Fruit fly (Drosophila melanogaster) whole organism, embryonic: ENCODE results near the gene Sam-S.

Source experiments
- BEAF-32 ChIP-seq: fragments of 200-800 bp; sonication (Bioruptor generic); optimal IDR thresholded peaks from 3 replicates; lab custom pipeline; 2017; ENCODE audit warnings: missing biosample characterization, missing genetic modification characterization, mild to moderate bottlenecking, moderate library complexity, missing genetic modification reagents
- CG10147 ChIP-seq: fragments of 200-800 bp; sonication (Bioruptor generic); optimal IDR thresholded peaks from 2 replicates; lab custom pipeline; 2019; ENCODE audit warnings: missing biosample characterization, mild to moderate bottlenecking, missing genetic modification characterization, moderate library complexity
- CG12219 ChIP-seq: fragments of 200-800 bp; sonication (Bioruptor generic); optimal IDR thresholded peaks from 3 replicates; lab custom pipeline; 2018; ENCODE audit warnings: missing biosample characterization, mild to moderate bottlenecking, missing genetic modification characterization
- CG12299 ChIP-seq: fragments of 200-800 bp; sonication (Bioruptor generic); optimal IDR thresholded peaks from 2 replicates; lab custom pipeline; 2018; ENCODE audit warnings: missing biosample characterization, mild to moderate bottlenecking, missing genetic modification characterization
- CG1233 ChIP-seq: fragments of 200-800 bp; sonication (Bioruptor generic); optimal IDR thresholded peaks from 4 replicates; lab custom pipeline; 2018; ENCODE audit warnings: missing biosample characterization, mild to moderate bottlenecking, missing genetic modification characterization
- CG12659 ChIP-seq: fragments of 200-800 bp; sonication (Bioruptor generic); optimal IDR thresholded peaks from 3 replicates; lab custom pipeline; 2017; ENCODE audit warnings: mild to moderate bottlenecking, missing biosample characterization, missing genetic modification reagents, missing genetic modification characterization
- CG13296 ChIP-seq: fragments of 200-800 bp; sonication (Bioruptor generic); optimal IDR thresholded peaks from 3 replicates; lab custom pipeline; 2018; ENCODE audit warnings: missing biosample characterization, mild to moderate bottlenecking, missing genetic modification characterization
- CG1602 ChIP-seq: fragments of 200-800 bp; sonication (Bioruptor generic); optimal IDR thresholded peaks from 3 replicates; lab custom pipeline; 2016; ENCODE audit warnings: missing biosample characterization, missing genetic modification characterization
- CG17385 ChIP-seq: fragments of 200-800 bp; sonication (Bioruptor generic); optimal IDR thresholded peaks from 3 replicates; lab custom pipeline; 2018; ENCODE audit warnings: missing biosample characterization, mild to moderate bottlenecking, missing genetic modification characterization
- CG17568 ChIP-seq: fragments of 200-800 bp; sonication (Bioruptor generic); optimal IDR thresholded peaks from 2 replicates; lab custom pipeline; 2018; ENCODE audit warnings: missing biosample characterization, mild to moderate bottlenecking, missing genetic modification characterization, moderate library complexity
- CG2129 ChIP-seq: fragments of 200-800 bp; sonication (Bioruptor generic); IDR thresholded peaks from 2 replicates; pipeline ENCODE4 v1.3.6; 2022; ENCODE audit warnings: missing biosample characterization, missing genetic modification characterization; ENCODE audit not compliant: partially characterized antibody
- CG3407 ChIP-seq: fragments of 200-800 bp; sonication (Bioruptor generic); optimal IDR thresholded peaks from 2 replicates; lab custom pipeline; 2018; ENCODE audit warnings: missing biosample characterization, mild to moderate bottlenecking, missing genetic modification characterization
- CG34422 ChIP-seq: fragments of 200-800 bp; sonication (Bioruptor generic); IDR thresholded peaks from 3 replicates; pipeline ENCODE4 v1.3.6; 2022; ENCODE audit warnings: missing biosample characterization, missing genetic modification characterization
- CG4424 ChIP-seq: fragments of 200-800 bp; sonication (Bioruptor generic); optimal IDR thresholded peaks from 3 replicates; lab custom pipeline; 2016; ENCODE audit warnings: missing biosample characterization, missing genetic modification characterization
- CG5245 ChIP-seq: fragments of 200-800 bp; sonication (Bioruptor generic); optimal IDR thresholded peaks from 3 replicates; lab custom pipeline; 2016; ENCODE audit warnings: missing biosample characterization, missing genetic modification characterization
- CG6254 ChIP-seq: fragments of 200-800 bp; sonication (Bioruptor generic); optimal IDR thresholded peaks from 3 replicates; lab custom pipeline; 2017; ENCODE audit warnings: mild to moderate bottlenecking, missing biosample characterization, missing genetic modification reagents, missing genetic modification characterization
- CG6272 ChIP-seq: fragments of 200-800 bp; sonication (Bioruptor generic); IDR thresholded peaks from 2 replicates; pipeline ENCODE4 v1.3.6; 2022; ENCODE audit warnings: missing biosample characterization, missing genetic modification characterization
- CG7839 ChIP-seq: fragments of 200-800 bp; sonication (Bioruptor generic); optimal IDR thresholded peaks from 3 replicates; lab custom pipeline; 2018; ENCODE audit warnings: missing biosample characterization, mild to moderate bottlenecking, missing genetic modification characterization, moderate library complexity
- CG8944 ChIP-seq: fragments of 200-800 bp; sonication (Bioruptor generic); optimal IDR thresholded peaks from 3 replicates; lab custom pipeline; 2016; ENCODE audit warnings: missing biosample characterization, missing genetic modification characterization
- CHES-1-like ChIP-seq: fragments of 200-800 bp; sonication (Bioruptor generic); optimal IDR thresholded peaks from 2 replicates; lab custom pipeline; 2016; ENCODE audit warnings: missing biosample characterization, missing genetic modification characterization
- E2f1 ChIP-seq: fragments of 200-800 bp; sonication (Bioruptor generic); IDR thresholded peaks from 2 replicates; pipeline ENCODE4 v1.3.6; 2022; ENCODE audit warnings: missing biosample characterization, missing genetic modification characterization
- Ets65A ChIP-seq: fragments of 200-800 bp; sonication (Bioruptor generic); peaks from one replicate; lab custom pipeline; 2016; ENCODE audit warnings: missing biosample characterization, missing genetic modification characterization
- Gsc ChIP-seq: fragments of 200-800 bp; sonication (Bioruptor generic); IDR thresholded peaks from 2 replicates; pipeline ENCODE4 v1.3.6; 2022; ENCODE audit warnings: missing biosample characterization, missing genetic modification characterization
- H2.0 ChIP-seq: fragments of 200-800 bp; sonication (Bioruptor generic); IDR thresholded peaks from 2 replicates; pipeline ENCODE4 v1.3.6; 2022; ENCODE audit warnings: missing biosample characterization, missing genetic modification characterization
- Med ChIP-seq: fragments of 200-800 bp; sonication (Bioruptor generic); peaks from one replicate; lab custom pipeline; 2016; ENCODE audit warnings: missing biosample characterization, missing genetic modification characterization, mild to moderate bottlenecking, inconsistent platforms, moderate library complexity
- Meics ChIP-seq: fragments of 200-800 bp; sonication (Bioruptor generic); optimal IDR thresholded peaks from 2 replicates; lab custom pipeline; 2017; ENCODE audit warnings: missing biosample characterization, mild to moderate bottlenecking, missing genetic modification characterization
- Mes4 ChIP-seq: fragments of 200-800 bp; sonication (Bioruptor generic); optimal IDR thresholded peaks from 2 replicates; lab custom pipeline; 2016; ENCODE audit warnings: missing biosample characterization, missing genetic modification characterization
- Oaz ChIP-seq: fragments of 200-800 bp; sonication (Bioruptor generic); IDR thresholded peaks from 2 replicates; pipeline ENCODE4 v1.3.6; 2022; ENCODE audit warnings: missing biosample characterization, missing genetic modification characterization
- PHDP ChIP-seq: fragments of 200-800 bp; sonication (Bioruptor generic); optimal IDR thresholded peaks from 3 replicates; lab custom pipeline; 2018; ENCODE audit warnings: missing biosample characterization, mild to moderate bottlenecking, missing genetic modification characterization, moderate library complexity
- Side ChIP-seq: fragments of 200-800 bp; sonication (Bioruptor generic); optimal IDR thresholded peaks from 2 replicates; lab custom pipeline; 2016; ENCODE audit warnings: missing biosample characterization, missing genetic modification characterization
- Sox100B ChIP-seq: fragments of 200-800 bp; sonication (Bioruptor generic); optimal IDR thresholded peaks from 3 replicates; lab custom pipeline; 2018; ENCODE audit warnings: missing biosample characterization, mild to moderate bottlenecking, missing genetic modification characterization
- Ssrp ChIP-seq: fragments of 200-800 bp; sonication (Bioruptor generic); optimal IDR thresholded peaks from 2 replicates; lab custom pipeline; 2018; ENCODE audit warnings: missing biosample characterization, mild to moderate bottlenecking, missing genetic modification characterization, moderate library complexity
- Tbp ChIP-seq: fragments of >200 bp; optimal IDR thresholded peaks from 2 replicates; lab custom pipeline; 2018; ENCODE audit warnings: missing biosample characterization, missing genetic modification characterization
- ara ChIP-seq: fragments of 200-800 bp; sonication (Bioruptor generic); IDR thresholded peaks from 2 replicates; pipeline ENCODE4 v1.3.6; 2022; ENCODE audit warnings: missing biosample characterization, missing genetic modification characterization
- bcd ChIP-seq: fragments of 200-800 bp; sonication (Bioruptor generic); optimal IDR thresholded peaks from 2 replicates; lab custom pipeline; 2017; ENCODE audit warnings: missing biosample characterization, mild to moderate bottlenecking, missing genetic modification characterization
- br ChIP-seq: fragments of >200 bp; optimal IDR thresholded peaks from 2 replicates; lab custom pipeline; 2017
- chinmo ChIP-seq: fragments of 200-800 bp; sonication (Bioruptor generic); IDR thresholded peaks from 4 replicates; pipeline ENCODE4 v1.3.6; 2022; ENCODE audit warnings: missing biosample characterization, missing genetic modification characterization; ENCODE audit not compliant: partially characterized antibody
- dan ChIP-seq: fragments of 200-800 bp; sonication (Bioruptor generic); IDR thresholded peaks from 2 replicates; pipeline ENCODE4 v1.3.6; 2022; ENCODE audit warnings: missing biosample characterization, missing genetic modification characterization
- dmrt11E ChIP-seq: fragments of 200-800 bp; sonication (Bioruptor generic); optimal IDR thresholded peaks from 3 replicates; lab custom pipeline; 2018; ENCODE audit warnings: missing biosample characterization, mild to moderate bottlenecking, missing genetic modification characterization, moderate library complexity
- fd102C ChIP-seq: fragments of 200-800 bp; sonication (Bioruptor generic); optimal IDR thresholded peaks from 2 replicates; lab custom pipeline; 2018; ENCODE audit warnings: missing biosample characterization, mild to moderate bottlenecking, missing genetic modification characterization, moderate library complexity
- hkb ChIP-seq, 2 experiments: fragments of 200-800 bp in 1 of 2; fragments of >200 bp in 1 of 2; sonication (Bioruptor generic) in 1 of 2; IDR thresholded peaks in 1 of 2; optimal IDR thresholded peaks in 1 of 2; 2 replicates each; pipeline versions ENCODE4 v1.3.6 to Lab custom; 2017 to 2022; ENCODE audit warnings: missing biosample characterization in 1 of 2, missing genetic modification characterization in 1 of 2
- ind ChIP-seq: fragments of 200-800 bp; sonication (Bioruptor generic); optimal IDR thresholded peaks from 3 replicates; lab custom pipeline; 2016; ENCODE audit warnings: missing biosample characterization, missing genetic modification characterization
- jumu ChIP-seq: fragments of 200-800 bp; sonication (Bioruptor generic); optimal IDR thresholded peaks from 3 replicates; lab custom pipeline; 2016; ENCODE audit warnings: missing biosample characterization, missing genetic modification characterization
- lmd ChIP-seq: fragments of 200-800 bp; sonication (Bioruptor generic); IDR thresholded peaks from 2 replicates; pipeline ENCODE4 v1.3.6; 2022; ENCODE audit warnings: missing biosample characterization, missing genetic modification characterization
- nerfin-1 ChIP-seq: fragments of 200-800 bp; sonication (Bioruptor generic); optimal IDR thresholded peaks from 3 replicates; lab custom pipeline; 2019; ENCODE audit warnings: missing biosample characterization, mild to moderate bottlenecking, missing genetic modification characterization, moderate library complexity
- nmo ChIP-seq: fragments of 200-800 bp; sonication (Bioruptor generic); optimal IDR thresholded peaks from 2 replicates; lab custom pipeline; 2018; ENCODE audit warnings: missing biosample characterization, mild to moderate bottlenecking, missing genetic modification characterization, moderate library complexity
- rib ChIP-seq: fragments of 200-800 bp; sonication (Bioruptor generic); IDR thresholded peaks from 2 replicates; pipeline ENCODE4 v1.3.6; 2022; ENCODE audit warnings: missing biosample characterization, missing genetic modification characterization
- salm ChIP-seq: fragments of 200-800 bp; sonication (Bioruptor generic); optimal IDR thresholded peaks from 2 replicates; lab custom pipeline; 2018; ENCODE audit warnings: missing biosample characterization, mild to moderate bottlenecking, missing genetic modification characterization
- sc ChIP-seq, 3 experiments: fragments of >200 bp in 2 of 3; fragments of 200-800 bp in 1 of 3; sonication (Bioruptor generic) in 1 of 3; optimal IDR thresholded peaks; 2 replicates in 2 of 3; 3 replicates in 1 of 3; lab custom pipeline; 2017; ENCODE audit warnings: mild to moderate bottlenecking in 1 of 3, missing biosample characterization in 1 of 3, missing genetic modification characterization in 1 of 3, missing genetic modification reagents in 1 of 3
- seq ChIP-seq: fragments of 200-800 bp; sonication (Bioruptor generic); IDR thresholded peaks from 2 replicates; pipeline ENCODE4 v1.3.6; 2022; ENCODE audit warnings: missing biosample characterization, missing genetic modification characterization
- so ChIP-seq: fragments of 200-800 bp; sonication (Bioruptor generic); IDR thresholded peaks from 3 replicates; pipeline ENCODE4 v1.3.6; 2022; ENCODE audit warnings: missing biosample characterization, missing genetic modification characterization

The Sam-S gene

DNA sequence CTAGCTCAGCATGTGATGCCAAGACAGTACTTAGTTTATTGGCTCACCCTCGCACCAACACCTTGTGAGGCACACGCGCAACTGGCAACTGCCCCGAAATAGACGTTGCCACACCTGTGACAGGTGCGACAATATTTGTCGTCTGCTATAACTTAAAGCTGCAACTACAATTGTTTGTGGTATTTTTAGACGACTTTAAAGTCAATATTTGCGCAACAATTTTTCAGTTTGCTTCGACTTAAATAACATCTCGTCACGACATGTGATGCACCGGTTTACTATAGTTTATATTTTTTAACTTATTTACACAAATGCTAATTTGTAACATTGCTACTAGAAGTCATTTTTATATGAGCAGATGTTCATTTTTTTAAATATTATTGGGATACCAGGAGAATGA, 25.5 kb upstream of the Sam-S start (continued):
- peak; percentile 60 for TF ChIP-seq CG3407 (GFP tag; lab: Kevin White, UChicago)
- no peak for TF ChIP-seq CG1602 (GFP tag; lab: Kevin White, UChicago)
- peak; percentile 23 for TF ChIP-seq CG12659 (GFP tag; lab: Kevin White, UChicago)
- no peak for TF ChIP-seq Gsc (GFP tag; lab: Robert Waterston, UW)
- no peak for TF ChIP-seq CG7839 (tag; lab: Kevin White, UChicago)
- TF ChIP-seq fd102C (GFP tag; lab: Kevin White, UChicago) = no peak
- TF ChIP-seq CG12299 = peak; percentile 57
- TF ChIP-seq H2.0 (GFP tag; lab: Robert Waterston, UW) = no peak
- no peak for TF ChIP-seq jumu (GFP tag; lab: Kevin White, UChicago)
- TF ChIP-seq CG2129 (GFP tag; lab: Robert Waterston, UW) = no peak
- no peak for TF ChIP-seq rib (GFP tag; lab: Robert Waterston, UW)
- TF ChIP-seq nerfin-1 = peak; percentile 55
- TF ChIP-seq CG1233 (GFP tag; lab: Kevin White, UChicago) = peak; percentile 68
- TF ChIP-seq CG12219 = peak; percentile 50
- TF ChIP-seq nmo (GFP tag; lab: Kevin White, UChicago) = no peak
- no peak for TF ChIP-seq Ssrp (tag; lab: Kevin White, UChicago)
- TF ChIP-seq hkb (optimal IDR thresholded peaks at IDR 0.05; lab: Kevin White, UChicago) = no peak
- peak; percentile 53; the same call in 1 of the 2 replicates for TF ChIP-seq hkb (GFP tag; IDR thresholded peaks at IDR 0.05; lab: Robert Waterston, UW)
- TF ChIP-seq CG6254 (GFP tag; lab: Kevin White, UChicago) = peak; percentile 7
- no peak for TF ChIP-seq dmrt11E (tag; lab: Kevin White, UChicago)
- TF ChIP-seq CHES-1-like = no peak
- TF ChIP-seq salm (tag; lab: Kevin White, UChicago) = peak; percentile 40
- no peak for TF ChIP-seq sc (optimal IDR thresholded peaks at IDR 0.05; lab: Kevin White, UChicago)
- no peak for TF ChIP-seq sc (GFP tag; optimal IDR thresholded peaks at IDR 0.05; lab: Kevin White, UChicago)
- no peak for TF ChIP-seq CG10147 (GFP tag; lab: Kevin White, UChicago)
- peak; percentile 55 for TF ChIP-seq PHDP (tag; lab: Kevin White, UChicago)
- TF ChIP-seq BEAF-32 (GFP tag; lab: Kevin White, UChicago) = no peak
- peak; percentile 72 for TF ChIP-seq CG17568 (GFP tag; lab: Kevin White, UChicago)
- TF ChIP-seq CG6272 (GFP tag; lab: Robert Waterston, UW) = no peak
- TF ChIP-seq CG17385 (GFP tag; lab: Kevin White, UChicago) = peak; percentile 47
- no peak for TF ChIP-seq CG34422
- no peak for TF ChIP-seq Tbp (GFP tag; lab: Kevin White, UChicago)
- no peak for TF ChIP-seq br (lab: Kevin White, UChicago)
- TF ChIP-seq CG8944 = no peak
- no peak for TF ChIP-seq Oaz (GFP tag; lab: Robert Waterston, UW)
- TF ChIP-seq ara (GFP tag; lab: Robert Waterston, UW) = 0 out of 2 replicates have a peak, but pooled peaks have one; percentile 20
- TF ChIP-seq E2f1 (GFP tag; lab: Robert Waterston, UW) = no peak
- no peak; the same call in 2 of the 3 replicates for TF ChIP-seq so (GFP tag; lab: Robert Waterston, UW)
- TF ChIP-seq dan (GFP tag; lab: Robert Waterston, UW) = no peak
- TF ChIP-seq Sox100B (GFP tag; lab: Kevin White, UChicago) = peak; percentile 74
- TF ChIP-seq Meics (GFP tag; lab: Kevin White, UChicago) = peak; percentile 48
- no peak for TF ChIP-seq CG5245 (GFP tag; lab: Kevin White, UChicago)
- TF ChIP-seq ind (GFP tag; lab: Kevin White, UChicago) = no peak
- TF ChIP-seq lmd (GFP tag; lab: Robert Waterston, UW) = no peak
- TF ChIP-seq Side (GFP tag; lab: Kevin White, UChicago) = peak; percentile 46
- no peak for TF ChIP-seq Ets65A (GFP tag; lab: Kevin White, UChicago)
- TF ChIP-seq seq (GFP tag; lab: Robert Waterston, UW) = no peak; the same call in 1 of the 2 replicates
- TF ChIP-seq CG13296 (GFP tag; lab: Kevin White, UChicago) = peak; percentile 72
- no peak for TF ChIP-seq Mes4 (GFP tag; lab: Kevin White, UChicago)
- TF ChIP-seq bcd (GFP tag; lab: Kevin White, UChicago) = no peak
- no peak for TF ChIP-seq chinmo (GFP tag; lab: Robert Waterston, UW)
- TF ChIP-seq CG4424 = peak; percentile 14
- TF ChIP-seq Med = peak; percentile 74
